Worm (Caenorhabditis elegans) whole organism, young adult: ENCODE data around the gene cpb-1.

Experiments
- bed-1 ChIP-seq: fragments of 200-800 bp; sonication (Bioruptor generic); IDR thresholded peaks from 2 replicates; pipeline ENCODE4 v1.3.6; 2022; ENCODE audit warnings: missing genetic modification reagents, missing genetic modification characterization, missing compliant biosample characterization
- dpl-1 ChIP-seq: fragments of 150-350 bp; optimal IDR thresholded peaks from 2 replicates; lab custom pipeline; 2014; ENCODE audit warnings: missing biosample characterization, missing genetic modification reagents, missing genetic modification characterization
- lin-26 ChIP-seq: fragments of 200-800 bp; sonication (Bioruptor generic); IDR thresholded peaks from 2 replicates; pipeline ENCODE4 v1.3.6; 2022; ENCODE audit warnings: missing genetic modification reagents, missing genetic modification characterization, missing compliant biosample characterization
- mes-4 ChIP-seq: sonication (generic microtip); optimal IDR thresholded peaks from 2 replicates; lab custom pipeline; 2016; ENCODE audit warnings: missing genotype, missing genetic modification characterization, missing compliant biosample characterization
- nhr-80 ChIP-seq: sonication (generic microtip); optimal IDR thresholded peaks from 2 replicates; lab custom pipeline; 2016; ENCODE audit warnings: missing genetic modification characterization, missing compliant biosample characterization
- ztf-3 ChIP-seq: fragments of 200-800 bp; sonication (Bioruptor generic); optimal IDR thresholded peaks from 2 replicates; lab custom pipeline; 2018; ENCODE audit warnings: mild to moderate bottlenecking, missing genetic modification characterization, missing compliant biosample characterization

DNA sequence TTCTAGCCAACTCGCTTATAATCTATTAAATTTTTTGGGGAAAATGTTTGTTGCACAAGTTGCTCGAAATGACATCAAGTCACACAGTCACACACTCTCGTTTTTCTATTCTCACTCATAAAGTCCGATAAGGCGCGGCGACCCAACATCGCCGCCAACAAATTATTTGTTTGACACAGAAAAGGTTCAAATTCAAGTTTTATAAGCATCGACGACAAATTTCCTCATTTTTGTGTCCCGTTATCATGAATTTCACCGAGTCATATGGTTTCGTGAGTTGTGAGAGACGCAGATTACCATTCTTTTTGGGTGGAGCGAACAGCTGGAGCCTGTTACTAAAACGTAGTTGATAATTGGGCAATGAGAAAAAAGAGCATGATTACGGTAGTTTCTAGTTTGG is 32.3 kb upstream of the cpb-1 start:
- TF ChIP-seq bed-1 (GFP tag; lab: Robert Waterston, UW): no peak
- no peak for TF ChIP-seq ztf-3 (GFP tag; lab: Kevin White, UChicago)
- no peak for TF ChIP-seq dpl-1 (GFP tag; lab: Kevin White, UChicago)
- TF ChIP-seq mes-4 (tag; lab: Kevin White, UChicago): no peak
- TF ChIP-seq lin-26: no peak
- TF ChIP-seq nhr-80: peak; percentile 99
